Worm (Caenorhabditis elegans): Measurements from ENCODE around the gene smc-6.

DNA sequence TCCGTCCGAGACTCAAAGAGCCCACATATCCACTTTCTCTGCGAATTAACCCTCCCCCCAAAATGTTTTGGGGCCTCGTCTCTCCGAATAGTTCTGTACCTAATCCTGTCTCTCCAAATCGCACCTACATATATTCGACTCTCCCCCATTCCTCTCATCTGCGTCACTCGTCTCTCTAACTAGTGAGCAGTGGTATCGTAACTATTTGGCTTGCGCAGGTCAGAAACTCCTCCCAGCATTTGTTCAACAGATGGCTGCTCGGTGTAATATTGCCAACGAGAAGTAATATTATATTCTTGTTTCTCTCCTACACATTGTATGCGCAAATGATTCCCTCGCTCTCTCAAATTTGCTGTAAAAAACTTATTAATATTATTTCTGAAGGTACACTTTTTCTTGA lies 22.9 kb upstream of the smc-6 start, which contains the start of gene F54D5.24:
- TF ChIP-seq dao-5 (tag; optimal IDR thresholded peaks at IDR 0.05) (no peak), him-1 (tag; optimal IDR thresholded peaks at IDR 0.05) (no peak), W03F9.2 (tag; optimal IDR thresholded peaks at IDR 0.05) (no peak)
